Worm (Caenorhabditis elegans) whole organism, mixed stage, embryonic: ENCODE data around the gene srd-25.

ENCODE experiments used
- M03D4.4 ChIP-seq: sonication (generic microtip); optimal IDR thresholded peaks from 2 replicates; lab custom pipeline; 2017; ENCODE audit warnings: mild to moderate bottlenecking, missing genetic modification characterization, missing compliant biosample characterization
- bed-3 ChIP-seq: fragments of 200-800 bp; sonication (Bioruptor generic); optimal IDR thresholded peaks from 3 replicates; lab custom pipeline; 2018; ENCODE audit warnings: mild to moderate bottlenecking, missing genetic modification characterization, moderate library complexity, missing compliant biosample characterization
- blmp-1 ChIP-seq: fragments of 150-350 bp; optimal IDR thresholded peaks from 2 replicates; lab custom pipeline; 2014; ENCODE audit warnings: missing biosample characterization, missing genetic modification characterization
- ceh-39 ChIP-seq: fragments of 150-350 bp; optimal IDR thresholded peaks from 2 replicates; lab custom pipeline; 2014; ENCODE audit warnings: missing biosample characterization, missing genetic modification characterization
- ceh-43 ChIP-seq: fragments of 200-800 bp; sonication (Bioruptor generic); optimal IDR thresholded peaks from 2 replicates; lab custom pipeline; 2018; ENCODE audit warnings: mild to moderate bottlenecking, missing genetic modification characterization, moderate library complexity, missing compliant biosample characterization
- ceh-83 ChIP-seq: fragments of 200-800 bp; sonication (Bioruptor generic); optimal IDR thresholded peaks from 2 replicates; lab custom pipeline; 2018; ENCODE audit warnings: mild to moderate bottlenecking, missing genetic modification characterization, missing compliant biosample characterization
- ces-1 ChIP-seq: fragments of 150-350 bp; optimal IDR thresholded peaks from 2 replicates; lab custom pipeline; 2014; ENCODE audit warnings: missing biosample characterization, missing genetic modification reagents, missing genetic modification characterization
- drap-1 ChIP-seq: fragments of 200-800 bp; sonication (Bioruptor generic); optimal IDR thresholded peaks from 3 replicates; lab custom pipeline; 2018; ENCODE audit warnings: mild to moderate bottlenecking, missing genetic modification characterization, missing compliant biosample characterization
- elt-1 ChIP-seq: sonication (generic microtip); optimal IDR thresholded peaks from 2 replicates; lab custom pipeline; 2017; ENCODE audit warnings: missing genetic modification characterization, mild to moderate bottlenecking, missing compliant biosample characterization, antibody characterized with exemption, moderate library complexity, borderline replicate concordance; ENCODE audit not compliant: insufficient read depth
- flh-1 ChIP-seq: fragments of 200-800 bp; sonication (Bioruptor generic); optimal IDR thresholded peaks from 2 replicates; lab custom pipeline; 2018; ENCODE audit warnings: mild to moderate bottlenecking, missing genetic modification characterization, moderate library complexity, missing compliant biosample characterization
- ham-2 ChIP-seq: fragments of 200-800 bp; sonication (Bioruptor generic); optimal IDR thresholded peaks from 2 replicates; lab custom pipeline; 2018; ENCODE audit warnings: mild to moderate bottlenecking, missing genetic modification characterization, missing compliant biosample characterization
- hlh-1 ChIP-seq: fragments of 150-350 bp; optimal IDR thresholded peaks from 2 replicates; lab custom pipeline; 2014; ENCODE audit warnings: missing biosample characterization, missing genetic modification reagents, missing genetic modification characterization
- lin-13 ChIP-seq: fragments of 150-350 bp; optimal IDR thresholded peaks from 2 replicates; lab custom pipeline; 2014; ENCODE audit warnings: missing biosample characterization, missing genetic modification characterization
- lin-32 ChIP-seq: fragments of 200-800 bp; sonication (Bioruptor generic); optimal IDR thresholded peaks from 2 replicates; lab custom pipeline; 2018; ENCODE audit warnings: mild to moderate bottlenecking, missing genetic modification characterization, missing compliant biosample characterization
- lsy-2 ChIP-seq: fragments of 150-350 bp; optimal IDR thresholded peaks from 2 replicates; lab custom pipeline; 2014; ENCODE audit warnings: missing biosample characterization, missing genetic modification characterization
- mab-5 ChIP-seq: fragments of 150-350 bp; optimal IDR thresholded peaks from 2 replicates; lab custom pipeline; 2014; ENCODE audit warnings: missing biosample characterization, missing genetic modification characterization
- mep-1 ChIP-seq: fragments of 150-350 bp; optimal IDR thresholded peaks from 2 replicates; lab custom pipeline; 2017; ENCODE audit warnings: missing biosample characterization, missing genetic modification reagents, missing genetic modification characterization, inconsistent platforms
- mls-2 ChIP-seq: sonication (generic microtip); optimal IDR thresholded peaks from 2 replicates; lab custom pipeline; 2016; ENCODE audit warnings: mild to moderate bottlenecking, missing genetic modification characterization, moderate library complexity, missing compliant biosample characterization
- nhr-12 ChIP-seq: fragments of 150-350 bp; optimal IDR thresholded peaks from 2 replicates; lab custom pipeline; 2014; ENCODE audit warnings: missing biosample characterization, missing genetic modification characterization
- nhr-237 ChIP-seq: fragments of 150-350 bp; optimal IDR thresholded peaks from 2 replicates; lab custom pipeline; 2014; ENCODE audit warnings: missing biosample characterization, missing genetic modification characterization
- nhr-28 ChIP-seq: fragments of 150-350 bp; optimal IDR thresholded peaks from 2 replicates; lab custom pipeline; 2014; ENCODE audit warnings: missing biosample characterization, missing genetic modification characterization
- pha-4 ChIP-seq: fragments of 150-350 bp; optimal IDR thresholded peaks from 2 replicates; lab custom pipeline; 2018; ENCODE audit warnings: missing biosample characterization, missing genetic modification reagents, missing genetic modification characterization
- sem-2 ChIP-seq: fragments of 200-800 bp; sonication (Bioruptor generic); optimal IDR thresholded peaks from 2 replicates; lab custom pipeline; 2018; ENCODE audit warnings: mild to moderate bottlenecking, missing genetic modification characterization, missing compliant biosample characterization
- snpc-4 ChIP-seq: fragments of 150-350 bp; optimal IDR thresholded peaks from 2 replicates; lab custom pipeline; 2014; ENCODE audit warnings: missing biosample characterization, missing genetic modification characterization
- tbx-8 ChIP-seq: fragments of 200-800 bp; sonication (Bioruptor generic); optimal IDR thresholded peaks from 2 replicates; lab custom pipeline; 2018; ENCODE audit warnings: mild to moderate bottlenecking, missing genetic modification characterization, moderate library complexity, missing compliant biosample characterization
- unc-120 ChIP-seq: sonication (generic microtip); optimal IDR thresholded peaks from 2 replicates; lab custom pipeline; 2017; ENCODE audit warnings: missing genetic modification characterization, missing compliant biosample characterization; ENCODE audit not compliant: poor library complexity, severe bottlenecking
- unc-39 ChIP-seq: fragments of 150-350 bp; optimal IDR thresholded peaks from 2 replicates; lab custom pipeline; 2014; ENCODE audit warnings: missing biosample characterization, missing genetic modification characterization
- zip-8 ChIP-seq: fragments of 150-350 bp; optimal IDR thresholded peaks from 2 replicates; lab custom pipeline; 2014; ENCODE audit warnings: missing biosample characterization, missing genetic modification characterization
- ztf-11 ChIP-seq: fragments of 150-350 bp; optimal IDR thresholded peaks from 2 replicates; lab custom pipeline; 2014; ENCODE audit warnings: missing biosample characterization, missing genetic modification characterization

srd-25 gene

ce11 chrV:7626550-7626949 lies 5.3 kb upstream of the srd-25 start, which contains the start of gene F07C4.6:
Gene F07C4.6 (plus strand): TSS chrV:7626850.
- TF ChIP-seq ceh-39 (tag; lab: Kevin White, UChicago) (no peak), lsy-2 (no peak), unc-39 (tag; lab: Kevin White, UChicago) (no peak), sem-2 (GFP tag; lab: Kevin White, UChicago) (no peak), ceh-43 (GFP tag; lab: Kevin White, UChicago) (no peak), bed-3 (GFP tag; lab: Kevin White, UChicago) (no peak), flh-1 (GFP tag; lab: Kevin White, UChicago) (no peak), mls-2 (tag; lab: Kevin White, UChicago) (no peak), lin-13 (tag; lab: Kevin White, UChicago) (no peak), mep-1 (no peak), nhr-28 (tag; lab: Kevin White, UChicago) (no peak), tbx-8 (GFP tag; lab: Kevin White, UChicago) (no peak), pha-4 (tag; lab: Kevin White, UChicago) (no peak), blmp-1 (tag; lab: Kevin White, UChicago) (no peak)

ce11 chrV:7629504-7629903 lies 2.3 kb upstream of the srd-25 start, which contains the start of gene srd-30:
Gene srd-30 (plus strand): TSS chrV:7629804.
- no peak for TF ChIP-seq drap-1 (GFP tag; lab: Kevin White, UChicago)
- TF ChIP-seq unc-39 (tag; lab: Kevin White, UChicago), result no peak
- TF ChIP-seq mep-1, result no peak
- TF ChIP-seq, all 35 proteins: peak for 0

DNA sequence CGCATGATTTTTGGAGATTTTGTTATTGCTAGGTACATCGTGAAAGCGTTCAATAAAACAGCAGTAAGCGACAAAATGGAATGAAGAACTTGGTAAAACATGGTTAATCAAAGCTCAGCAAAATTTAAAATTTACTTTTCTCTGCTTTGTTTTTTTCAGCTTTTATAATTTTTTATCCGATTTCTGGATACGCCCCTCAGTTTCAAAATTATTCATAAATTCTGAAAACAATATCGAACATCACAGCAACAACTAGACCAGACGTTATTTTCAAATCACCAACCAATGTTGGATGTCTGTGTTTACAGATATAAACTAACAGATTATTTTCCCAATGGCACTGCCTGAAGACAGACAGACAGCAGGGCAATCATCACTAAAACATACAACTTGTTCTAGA lies 2.8 kb downstream of the srd-25 start, which contains the start of gene srd-31:
Gene srd-31 (minus strand): TSS at position 101 of the 400 bp plus-strand sequence.
- TF ChIP-seq nhr-237 (tag; lab: Kevin White, UChicago) (no peak), sem-2 (GFP tag; lab: Kevin White, UChicago) (no peak), unc-39 (tag; lab: Kevin White, UChicago) (no peak), lin-13 (tag; lab: Kevin White, UChicago) (no peak)
- TF ChIP-seq, all 35 proteins: peak for 0

DNA sequence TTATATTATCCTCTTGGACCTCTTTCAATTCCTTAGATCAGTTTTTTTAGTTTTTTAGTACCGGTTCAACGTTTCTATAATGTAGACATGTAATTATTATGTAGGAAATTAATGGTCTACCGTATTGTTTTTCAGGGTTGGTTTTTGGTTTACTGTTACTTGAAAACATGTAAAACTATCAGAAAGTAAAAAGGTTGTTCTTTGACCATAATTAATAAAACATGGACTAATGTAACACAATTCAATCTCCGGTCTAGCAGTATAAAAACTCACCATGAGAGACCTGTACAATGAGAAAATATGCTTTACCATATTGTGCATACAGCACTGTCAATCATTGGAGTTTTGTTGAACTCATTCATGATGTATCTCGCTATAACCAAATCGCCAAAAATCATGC lies 3.6 kb downstream of the srd-25 start, which contains the start of gene srd-29:
Gene srd-29 (plus strand): TSS at position 301 of the 400 bp plus-strand sequence.
- TF ChIP-seq elt-1 (tag; lab: Kevin White, UChicago) (no peak), snpc-4 (tag; lab: Kevin White, UChicago) (no peak), mab-5 (tag; lab: Kevin White, UChicago) (no peak), zip-8 (tag; lab: Kevin White, UChicago) (no peak), ham-2 (GFP tag; lab: Kevin White, UChicago) (no peak), ceh-43 (GFP tag; lab: Kevin White, UChicago) (no peak), pha-4 (tag; lab: Kevin White, UChicago) (no peak), lin-32 (GFP tag; lab: Kevin White, UChicago) (no peak), unc-39 (tag; lab: Kevin White, UChicago) (no peak), tbx-8 (GFP tag; lab: Kevin White, UChicago) (no peak), ces-1 (no peak), M03D4.4 (no peak), hlh-1 (tag; lab: Kevin White, UChicago) (no peak), mls-2 (tag; lab: Kevin White, UChicago) (no peak)

DNA sequence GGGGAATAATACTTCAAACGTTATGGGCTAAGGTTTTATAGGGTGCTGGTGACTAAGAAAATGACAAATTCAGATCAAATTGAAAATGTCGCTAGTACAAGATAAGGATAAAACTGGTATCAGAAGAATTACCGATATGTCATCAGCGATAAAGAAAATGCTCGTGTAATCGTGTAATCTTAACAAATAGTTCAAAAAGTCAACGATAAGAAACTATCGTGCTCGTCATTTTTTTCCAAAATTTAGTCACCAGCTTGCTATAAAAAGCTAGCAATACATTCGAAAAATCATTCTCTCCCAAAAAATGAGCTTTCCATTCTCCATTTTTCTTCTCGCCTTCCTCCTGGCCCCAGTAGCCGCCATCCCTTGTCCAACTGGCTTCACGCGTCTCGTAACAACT lies 6.0 kb downstream of the srd-25 start, which contains the start of gene clec-45:
Gene clec-45 (plus strand): TSS at position 301 of the 400 bp plus-strand sequence.
- TF ChIP-seq nhr-12 (tag; lab: Kevin White, UChicago) (no peak), M03D4.4 (no peak), elt-1 (tag; lab: Kevin White, UChicago) (no peak), lsy-2 (no peak), ceh-43 (GFP tag; lab: Kevin White, UChicago) (no peak), mls-2 (tag; lab: Kevin White, UChicago) (no peak), nhr-28 (tag; lab: Kevin White, UChicago) (no peak), bed-3 (GFP tag; lab: Kevin White, UChicago) (no peak), ceh-83 (GFP tag; lab: Kevin White, UChicago) (no peak), lin-32 (GFP tag; lab: Kevin White, UChicago) (no peak), zip-8 (tag; lab: Kevin White, UChicago) (no peak), pha-4 (tag; lab: Kevin White, UChicago) (no peak), ztf-11 (no peak), flh-1 (GFP tag; lab: Kevin White, UChicago) (no peak), unc-120 (no peak), drap-1 (GFP tag; lab: Kevin White, UChicago) (no peak)
- TF ChIP-seq, all 35 proteins: peak for 0
